Worm (Caenorhabditis elegans): ENCODE measurements around the gene acd-4.
A peak's percentile ranks its signal among the peaks of the same experiment; 100 is the strongest.

Gene acd-4

ce11 chrV:8663023-8663422 is 25.0 kb downstream of the acd-4 start (continued):
- TF ChIP-seq swsn-7 (tag; optimal IDR thresholded peaks at IDR 0.05) (peak; percentile 39), elt-2 (tag; optimal IDR thresholded peaks at IDR 0.05) (no peak), fkh-10 (GFP tag; optimal IDR thresholded peaks at IDR 0.05) (no peak), fos-1 (tag; optimal IDR thresholded peaks at IDR 0.05) (no peak), unc-98 (GFP tag; IDR thresholded peaks at IDR 0.05) (no peak), xbp-1 (tag; optimal IDR thresholded peaks at IDR 0.05) (no peak), lin-35 (GFP tag; optimal IDR thresholded peaks at IDR 0.05) (peak in 1 of 2 experiments; percentile 1), unc-86 (tag; optimal IDR thresholded peaks at IDR 0.05) (peak; percentile 81), C34B4.2 (tag; optimal IDR thresholded peaks at IDR 0.05) (no peak), lin-14 (GFP tag; optimal IDR thresholded peaks at IDR 0.05) (peak; percentile 91), mab-9 (GFP tag; IDR thresholded peaks at IDR 0.05) (no peak), lin-39 (tag; optimal IDR thresholded peaks at IDR 0.05) (no peak), unc-62 (GFP tag; optimal IDR thresholded peaks at IDR 0.05) (no peak), grh-1 (GFP tag; IDR thresholded peaks at IDR 0.05) (no peak), lin-13 (GFP tag; optimal IDR thresholded peaks at IDR 0.05) (no peak), dsc-1 (tag; optimal IDR thresholded peaks at IDR 0.05) (peak; percentile 45), fkh-8 (tag; optimal IDR thresholded peaks at IDR 0.05) (peak; percentile 70), nhr-84 (tag; optimal IDR thresholded peaks at IDR 0.05) (no peak), Y116A8C.19 (tag; optimal IDR thresholded peaks at IDR 0.05; ENCODE audit: borderline replicate concordance) (no peak), tbx-2 (tag; optimal IDR thresholded peaks at IDR 0.05) (peak; percentile 43), hlh-4 (tag; optimal IDR thresholded peaks at IDR 0.05) (no peak), mep-1 (tag; optimal IDR thresholded peaks at IDR 0.05) (peak; percentile 18), unc-130 (tag; optimal IDR thresholded peaks at IDR 0.05) (no peak), nhr-237 (tag; optimal IDR thresholded peaks at IDR 0.05) (no peak), efl-1 (optimal IDR thresholded peaks at IDR 0.05) (peak in 1 of 2 experiments; percentile 16), efl-1 (GFP tag; optimal IDR thresholded peaks at IDR 0.05 in 1 of 2) (peak in 1 of 2 experiments; percentile 51), ztf-11 (tag; optimal IDR thresholded peaks at IDR 0.05) (no peak), ztf-4 (tag; optimal IDR thresholded peaks at IDR 0.05) (no peak), aha-1 (tag; optimal IDR thresholded peaks at IDR 0.05) (no peak), nhr-85 (tag) (no peak), nhr-47 (tag; optimal IDR thresholded peaks at IDR 0.05) (peak; percentile 40), nhr-71 (tag; optimal IDR thresholded peaks at IDR 0.05) (peak; percentile 67), nhr-76 (tag; optimal IDR thresholded peaks at IDR 0.05) (no peak)

ce11 chrV:8665765-8666164 is 27.7 kb downstream of the acd-4 start, which contains the start of gene ZC190.4:
Gene ZC190.4, plus strand, starts transcription at chrV:8666065.
- TF ChIP-seq lin-14 (GFP tag; optimal IDR thresholded peaks at IDR 0.05) (no peak), efl-1 (optimal IDR thresholded peaks at IDR 0.05) (no peak), efl-1 (GFP tag; optimal IDR thresholded peaks at IDR 0.05 in 1 of 2) (peak in 1 of 2 experiments; percentile 58), egl-27 (tag; optimal IDR thresholded peaks at IDR 0.05) (no peak), vab-15 (tag; optimal IDR thresholded peaks at IDR 0.05) (no peak)

ce11 chrV:8667230-8668021 is 29.4 kb downstream of the acd-4 start:
- TF ChIP-seq nhr-47 (tag; optimal IDR thresholded peaks at IDR 0.05) (peak; percentile 21), nhr-19 (GFP tag; conservative IDR thresholded peaks at IDR 0.05) (peak; percentile 20), lin-39 (tag; optimal IDR thresholded peaks at IDR 0.05) (peak; percentile 33), jun-1 (tag; optimal IDR thresholded peaks at IDR 0.05) (no peak), lin-14 (GFP tag; optimal IDR thresholded peaks at IDR 0.05) (peak; percentile 55), ztf-4 (tag; optimal IDR thresholded peaks at IDR 0.05) (peak; percentile 23), ets-5 (GFP tag; IDR thresholded peaks at IDR 0.05) (no peak), nhr-237 (tag; optimal IDR thresholded peaks at IDR 0.05) (no peak), nhr-85 (tag) (no peak), rnt-1 (tag; optimal IDR thresholded peaks at IDR 0.05) (peak; percentile 73), nhr-71 (tag; optimal IDR thresholded peaks at IDR 0.05) (peak; percentile 65), snu-23 (GFP tag; optimal IDR thresholded peaks at IDR 0.05) (peak; percentile 12), mdl-1 (tag; optimal IDR thresholded peaks at IDR 0.05) (no peak), nhr-20 (tag; optimal IDR thresholded peaks at IDR 0.05) (peak; percentile 38), elt-2 (tag; optimal IDR thresholded peaks at IDR 0.05) (no peak), dsc-1 (tag; optimal IDR thresholded peaks at IDR 0.05) (no peak), C04F5.9 (tag; optimal IDR thresholded peaks at IDR 0.05) (no peak), hpl-2 (GFP tag; optimal IDR thresholded peaks at IDR 0.05) (no peak), tlp-1 (tag; optimal IDR thresholded peaks at IDR 0.05) (no peak), efl-3 (GFP tag; optimal IDR thresholded peaks at IDR 0.05) (no peak), sox-4 (tag; optimal IDR thresholded peaks at IDR 0.05) (no peak)

Data from whole organism, L1 larva.